Fruit fly (Drosophila melanogaster) whole organism, embryonic: Measurements from ENCODE around the gene Spt6.

Experiments
- Asciz ChIP-seq: fragments of 200-800 bp; sonication (Bioruptor generic); optimal IDR thresholded peaks from 2 replicates; lab custom pipeline; 2017; ENCODE audit warnings: missing biosample characterization, mild to moderate bottlenecking, missing genetic modification characterization, missing genetic modification reagents
- B-H2 ChIP-seq: fragments of 200-800 bp; sonication (Bioruptor generic); optimal IDR thresholded peaks from 2 replicates; lab custom pipeline; 2018; ENCODE audit warnings: missing biosample characterization, mild to moderate bottlenecking, missing genetic modification characterization
- CG10274 ChIP-seq: fragments of 200-800 bp; sonication (Bioruptor generic); optimal IDR thresholded peaks from 3 replicates; lab custom pipeline; 2017; ENCODE audit warnings: missing biosample characterization, mild to moderate bottlenecking, missing genetic modification characterization
- CG10321 ChIP-seq: fragments of 200-800 bp; sonication (Bioruptor generic); IDR thresholded peaks from 2 replicates; pipeline ENCODE4 v1.3.6; 2022; ENCODE audit warnings: missing biosample characterization, missing genetic modification characterization
- CG12219 ChIP-seq: fragments of 200-800 bp; sonication (Bioruptor generic); optimal IDR thresholded peaks from 3 replicates; lab custom pipeline; 2018; ENCODE audit warnings: missing biosample characterization, mild to moderate bottlenecking, missing genetic modification characterization
- CG14667 ChIP-seq: fragments of 200-800 bp; sonication (Bioruptor generic); IDR thresholded peaks from 2 replicates; pipeline ENCODE4 v1.3.6; 2022; ENCODE audit warnings: missing biosample characterization, missing genetic modification characterization
- CG15269 ChIP-seq: fragments of 200-800 bp; sonication (Bioruptor generic); optimal IDR thresholded peaks from 2 replicates; lab custom pipeline; 2018; ENCODE audit warnings: missing biosample characterization, mild to moderate bottlenecking, missing genetic modification characterization, moderate library complexity
- CG16813 ChIP-seq: fragments of 200-800 bp; sonication (Bioruptor generic); IDR thresholded peaks from 3 replicates; pipeline ENCODE4 v1.3.6; 2022; ENCODE audit warnings: missing biosample characterization, missing genetic modification characterization; ENCODE audit not compliant: partially characterized antibody
- CG17186 ChIP-seq: fragments of 200-800 bp; sonication (Bioruptor generic); optimal IDR thresholded peaks from 3 replicates; lab custom pipeline; 2017; ENCODE audit warnings: missing biosample characterization, missing genetic modification reagents, missing genetic modification characterization
- CG1792 ChIP-seq: fragments of 200-800 bp; sonication (Bioruptor generic); optimal IDR thresholded peaks from 2 replicates; lab custom pipeline; 2016; ENCODE audit warnings: missing biosample characterization, missing genetic modification characterization
- CG2875 ChIP-seq: fragments of 200-800 bp; sonication (Bioruptor generic); optimal IDR thresholded peaks from 2 replicates; lab custom pipeline; 2017; ENCODE audit warnings: missing biosample characterization, mild to moderate bottlenecking, missing genetic modification characterization, missing genetic modification reagents
- CG3065 ChIP-seq: fragments of 200-800 bp; sonication (Bioruptor generic); optimal IDR thresholded peaks from 2 replicates; lab custom pipeline; 2016; ENCODE audit warnings: missing biosample characterization, missing genetic modification characterization
- CG34224 ChIP-seq: fragments of 200-800 bp; sonication (Bioruptor generic); IDR thresholded peaks from 3 replicates; pipeline ENCODE4 v1.3.6; 2022; ENCODE audit warnings: missing biosample characterization, missing genetic modification characterization; ENCODE audit not compliant: partially characterized antibody
- CG4424 ChIP-seq: fragments of 200-800 bp; sonication (Bioruptor generic); optimal IDR thresholded peaks from 3 replicates; lab custom pipeline; 2016; ENCODE audit warnings: missing biosample characterization, missing genetic modification characterization
- CG6854 ChIP-seq: fragments of 200-800 bp; sonication (Bioruptor generic); optimal IDR thresholded peaks from 3 replicates; lab custom pipeline; 2017; ENCODE audit warnings: missing biosample characterization, mild to moderate bottlenecking, missing genetic modification characterization
- CG9437 ChIP-seq: fragments of 200-800 bp; sonication (Bioruptor generic); optimal IDR thresholded peaks from 2 replicates; lab custom pipeline; 2018; ENCODE audit warnings: missing biosample characterization, mild to moderate bottlenecking, missing genetic modification characterization
- Chrac-16 ChIP-seq: fragments of 200-800 bp; sonication (Bioruptor generic); optimal IDR thresholded peaks from 3 replicates; lab custom pipeline; 2016; ENCODE audit warnings: missing biosample characterization, missing genetic modification characterization
- Dad ChIP-seq: fragments of 200-800 bp; sonication (Bioruptor generic); optimal IDR thresholded peaks from 3 replicates; lab custom pipeline; 2016; ENCODE audit warnings: missing biosample characterization, missing genetic modification characterization
- Dll ChIP-seq: fragments of 200-800 bp; sonication (Bioruptor generic); IDR thresholded peaks from 4 replicates; pipeline ENCODE4 v1.3.6; 2022; ENCODE audit warnings: missing biosample characterization, missing genetic modification characterization; ENCODE audit not compliant: partially characterized antibody
- Drgx ChIP-seq: fragments of 200-800 bp; sonication (Bioruptor generic); IDR thresholded peaks from 2 replicates; pipeline ENCODE4 v1.3.6; 2022; ENCODE audit warnings: missing biosample characterization, missing genetic modification characterization
- E2f2 ChIP-seq: fragments of 200-800 bp; sonication (Bioruptor generic); IDR thresholded peaks from 2 replicates; pipeline ENCODE4 v1.3.6; 2022; ENCODE audit warnings: missing biosample characterization, missing genetic modification characterization
- Ets65A ChIP-seq: fragments of 200-800 bp; sonication (Bioruptor generic); peaks from one replicate; lab custom pipeline; 2016; ENCODE audit warnings: missing biosample characterization, missing genetic modification characterization
- Ets97D ChIP-seq: fragments of 200-800 bp; sonication (Bioruptor generic); optimal IDR thresholded peaks from 3 replicates; lab custom pipeline; 2016; ENCODE audit warnings: missing biosample characterization, missing genetic modification characterization
- Gsc ChIP-seq: fragments of 200-800 bp; sonication (Bioruptor generic); IDR thresholded peaks from 2 replicates; pipeline ENCODE4 v1.3.6; 2022; ENCODE audit warnings: missing biosample characterization, missing genetic modification characterization
- Hey ChIP-seq: fragments of 200-800 bp; sonication (Bioruptor generic); optimal IDR thresholded peaks from 3 replicates; lab custom pipeline; 2018; ENCODE audit warnings: missing biosample characterization, mild to moderate bottlenecking, missing genetic modification characterization
- HmgD ChIP-seq: fragments of 200-800 bp; sonication (Bioruptor generic); optimal IDR thresholded peaks from 3 replicates; lab custom pipeline; 2016; ENCODE audit warnings: missing biosample characterization, missing genetic modification characterization
- Hmr ChIP-seq: fragments of 200-800 bp; sonication (Bioruptor generic); optimal IDR thresholded peaks from 3 replicates; lab custom pipeline; 2017; ENCODE audit warnings: mild to moderate bottlenecking, missing biosample characterization, missing genetic modification reagents, missing genetic modification characterization
- Lpt ChIP-seq: fragments of >200 bp; optimal IDR thresholded peaks from 2 replicates; lab custom pipeline; 2018; ENCODE audit warnings: missing biosample characterization, missing genetic modification characterization
- MBD-R2 ChIP-seq: fragments of 200-800 bp; sonication (Bioruptor generic); IDR thresholded peaks from 2 replicates; pipeline ENCODE4 v1.3.6; 2022; ENCODE audit warnings: missing biosample characterization, missing genetic modification characterization
- Rfx ChIP-seq: fragments of 200-800 bp; sonication (Bioruptor generic); IDR thresholded peaks from 2 replicates; pipeline ENCODE4 v1.3.6; 2022; ENCODE audit warnings: missing biosample characterization, missing genetic modification characterization
- Rx ChIP-seq: fragments of 200-800 bp; sonication (Bioruptor generic); IDR thresholded peaks from 2 replicates; pipeline ENCODE4 v1.3.6; 2022; ENCODE audit warnings: missing biosample characterization, missing genetic modification characterization
- Tbp ChIP-seq: fragments of >200 bp; optimal IDR thresholded peaks from 2 replicates; lab custom pipeline; 2018; ENCODE audit warnings: missing biosample characterization, missing genetic modification characterization
- ash1 ChIP-seq: fragments of 200-800 bp; sonication (Bioruptor generic); optimal IDR thresholded peaks from 2 replicates; lab custom pipeline; 2018; ENCODE audit warnings: missing biosample characterization, mild to moderate bottlenecking, missing genetic modification characterization
- corto ChIP-seq: fragments of 200-800 bp; sonication (Bioruptor generic); optimal IDR thresholded peaks from 2 replicates; lab custom pipeline; 2016; ENCODE audit warnings: missing biosample characterization, mild to moderate bottlenecking, missing genetic modification characterization, moderate library complexity
- da ChIP-seq: fragments of 200-800 bp; sonication (Bioruptor generic); optimal IDR thresholded peaks from 2 replicates; lab custom pipeline; 2016; ENCODE audit warnings: missing biosample characterization, missing genetic modification characterization
- disco-r ChIP-seq: fragments of 200-800 bp; sonication (Bioruptor generic); optimal IDR thresholded peaks from 2 replicates; lab custom pipeline; 2016; ENCODE audit warnings: missing biosample characterization, missing genetic modification characterization
- ems ChIP-seq: fragments of 200-800 bp; sonication (Bioruptor generic); optimal IDR thresholded peaks from 3 replicates; lab custom pipeline; 2016; ENCODE audit warnings: missing biosample characterization, missing genetic modification characterization
- gfzf ChIP-seq: fragments of 200-800 bp; sonication (Bioruptor generic); optimal IDR thresholded peaks from 2 replicates; lab custom pipeline; 2016; ENCODE audit warnings: missing biosample characterization, mild to moderate bottlenecking, missing genetic modification characterization, moderate library complexity
- hbn ChIP-seq: fragments of 200-800 bp; sonication (Bioruptor generic); IDR thresholded peaks from 2 replicates; pipeline ENCODE4 v1.3.6; 2022; ENCODE audit warnings: missing biosample characterization, missing genetic modification characterization; ENCODE audit not compliant: partially characterized antibody
- lbe ChIP-seq: fragments of 200-800 bp; sonication (Bioruptor generic); optimal IDR thresholded peaks from 2 replicates; lab custom pipeline; 2016; ENCODE audit warnings: missing biosample characterization, mild to moderate bottlenecking, missing genetic modification characterization
- lola ChIP-seq, 3 experiments: fragments of >200 bp in 2 of 3; fragments of 200-800 bp in 1 of 3; sonication (Bioruptor generic) in 1 of 3; optimal IDR thresholded peaks; 2 replicates each; lab custom pipeline; 2017 to 2019; ENCODE audit warnings: missing biosample characterization in 3 of 3, missing genetic modification characterization in 3 of 3, mild to moderate bottlenecking in 1 of 3, moderate library complexity in 1 of 3
- pfk ChIP-seq: fragments of 200-800 bp; sonication (Bioruptor generic); optimal IDR thresholded peaks from 2 replicates; lab custom pipeline; 2018; ENCODE audit warnings: missing biosample characterization, mild to moderate bottlenecking, missing genetic modification characterization, moderate library complexity
- pzg ChIP-seq: fragments of 200-800 bp; sonication (Bioruptor generic); optimal IDR thresholded peaks from 3 replicates; lab custom pipeline; 2018; ENCODE audit warnings: missing biosample characterization, mild to moderate bottlenecking, missing genetic modification characterization, moderate library complexity
- sd ChIP-seq: fragments of 200-800 bp; sonication (Bioruptor generic); optimal IDR thresholded peaks from 3 replicates; lab custom pipeline; 2018; ENCODE audit warnings: missing biosample characterization, mild to moderate bottlenecking, missing genetic modification characterization, moderate library complexity
- seq ChIP-seq: fragments of 200-800 bp; sonication (Bioruptor generic); IDR thresholded peaks from 2 replicates; pipeline ENCODE4 v1.3.6; 2022; ENCODE audit warnings: missing biosample characterization, missing genetic modification characterization
- stwl ChIP-seq: fragments of 200-800 bp; sonication (Bioruptor generic); optimal IDR thresholded peaks from 3 replicates; lab custom pipeline; 2018; ENCODE audit warnings: missing biosample characterization, mild to moderate bottlenecking, missing genetic modification characterization, moderate library complexity
- trh ChIP-seq: fragments of 200-800 bp; sonication (Bioruptor generic); optimal IDR thresholded peaks from 2 replicates; lab custom pipeline; 2016; ENCODE audit warnings: missing biosample characterization, missing genetic modification characterization
- twi ChIP-seq: fragments of 200-800 bp; optimal IDR thresholded peaks from 2 replicates; lab custom pipeline; 2019; ENCODE audit warnings: missing biosample characterization, mild to moderate bottlenecking, missing genetic modification characterization, moderate library complexity
- vfl ChIP-seq: fragments of 200-800 bp; sonication (Bioruptor generic); optimal IDR thresholded peaks from 2 replicates; lab custom pipeline; 2016; ENCODE audit warnings: missing biosample characterization, missing genetic modification characterization
- z ChIP-seq: fragments of 200-800 bp; sonication (Bioruptor generic); IDR thresholded peaks from 3 replicates; pipeline ENCODE4 v1.3.6; 2022; ENCODE audit warnings: missing biosample characterization, missing genetic modification characterization
- zfh2 ChIP-seq: fragments of 200-800 bp; sonication (Bioruptor generic); optimal IDR thresholded peaks from 2 replicates; lab custom pipeline; 2016; ENCODE audit warnings: missing biosample characterization, missing genetic modification characterization

Gene Spt6

dm6 chrX:6287842-6288241 is 20.2 kb downstream of the Spt6 start, which contains the start of the genes Top3beta and wuho (continued):
- TF ChIP-seq Rx (no peak), Ets97D (peak; percentile 93), CG12219 (GFP tag; lab: Kevin White, UChicago) (no peak), CG3065 (GFP tag; lab: Kevin White, UChicago) (no peak), z (GFP tag; lab: Robert Waterston, UW) (no peak), pzg (GFP tag; lab: Kevin White, UChicago) (peak; percentile 100), CG14667 (GFP tag; lab: Robert Waterston, UW) (no peak), CG15269 (tag; lab: Kevin White, UChicago) (no peak), CG9437 (GFP tag; lab: Kevin White, UChicago) (no peak), trh (GFP tag; lab: Kevin White, UChicago) (no peak), disco-r (GFP tag; lab: Kevin White, UChicago) (no peak), lbe (peak; percentile 30), B-H2 (GFP tag; lab: Kevin White, UChicago) (peak; percentile 62), vfl (no peak), da (no peak), CG6854 (GFP tag; lab: Kevin White, UChicago) (no peak), CG4424 (peak; percentile 6), CG1792 (GFP tag; lab: Kevin White, UChicago) (peak; percentile 31), twi (tag; lab: Kevin White, UChicago) (peak; percentile 23), Ets65A (GFP tag; lab: Kevin White, UChicago) (peak; percentile 90), CG16813 (GFP tag; lab: Robert Waterston, UW) (peak; percentile 62; the same call in 2 of the 3 replicates), Lpt (no peak), seq (GFP tag; lab: Robert Waterston, UW) (no peak), Hey (no peak), ems (GFP tag; lab: Kevin White, UChicago) (peak; percentile 43), CG17186 (GFP tag; lab: Kevin White, UChicago) (peak; percentile 85), zfh2 (GFP tag; lab: Kevin White, UChicago) (peak; percentile 28), CG10321 (GFP tag; lab: Robert Waterston, UW) (no peak), Dll (GFP tag; lab: Robert Waterston, UW) (peak; percentile 68; the same call in 3 of the 4 replicates), HmgD (GFP tag; lab: Kevin White, UChicago) (peak; percentile 92), hbn (GFP tag; lab: Robert Waterston, UW) (peak; percentile 63; the same call in 1 of the 2 replicates), stwl (tag; lab: Kevin White, UChicago) (peak; percentile 94), Rfx (GFP tag; lab: Robert Waterston, UW) (peak; percentile 44; the same call in 1 of the 2 replicates), ash1 (GFP tag; lab: Kevin White, UChicago) (peak; percentile 62), Drgx (GFP tag; lab: Robert Waterston, UW) (no peak), pfk (GFP tag; lab: Kevin White, UChicago) (no peak), corto (GFP tag; lab: Kevin White, UChicago) (no peak), sd (tag; lab: Kevin White, UChicago) (peak; percentile 93), CG34224 (peak; percentile 71), Chrac-16 (peak; percentile 25), Asciz (no peak), CG2875 (no peak), Gsc (no peak), CG10274 (GFP tag; lab: Kevin White, UChicago) (no peak), Tbp (GFP tag; lab: Kevin White, UChicago) (no peak), Hmr (peak; percentile 75), MBD-R2 (GFP tag; lab: Robert Waterston, UW) (peak; percentile 98), E2f2 (GFP tag; lab: Robert Waterston, UW) (peak; percentile 49), gfzf (GFP tag; lab: Kevin White, UChicago) (peak; percentile 99), Dad (peak; percentile 7), lola (GFP tag; optimal IDR thresholded peaks at IDR 0.05; lab: Kevin White, UChicago) (no peak)
